Worm (Caenorhabditis elegans) whole organism, mixed stage, embryonic: ENCODE measurements around the gene C16A11.4.

Experiments
- M03D4.4 ChIP-seq: sonication (generic microtip); optimal IDR thresholded peaks from 2 replicates; lab custom pipeline; 2017; ENCODE audit warnings: mild to moderate bottlenecking, missing genetic modification characterization, missing compliant biosample characterization
- bed-3 ChIP-seq: fragments of 200-800 bp; sonication (Bioruptor generic); optimal IDR thresholded peaks from 3 replicates; lab custom pipeline; 2018; ENCODE audit warnings: mild to moderate bottlenecking, missing genetic modification characterization, moderate library complexity, missing compliant biosample characterization
- blmp-1 ChIP-seq: fragments of 150-350 bp; optimal IDR thresholded peaks from 2 replicates; lab custom pipeline; 2014; ENCODE audit warnings: missing biosample characterization, missing genetic modification characterization
- ceh-39 ChIP-seq: fragments of 150-350 bp; optimal IDR thresholded peaks from 2 replicates; lab custom pipeline; 2014; ENCODE audit warnings: missing biosample characterization, missing genetic modification characterization
- ceh-43 ChIP-seq: fragments of 200-800 bp; sonication (Bioruptor generic); optimal IDR thresholded peaks from 2 replicates; lab custom pipeline; 2018; ENCODE audit warnings: mild to moderate bottlenecking, missing genetic modification characterization, moderate library complexity, missing compliant biosample characterization
- ceh-83 ChIP-seq: fragments of 200-800 bp; sonication (Bioruptor generic); optimal IDR thresholded peaks from 2 replicates; lab custom pipeline; 2018; ENCODE audit warnings: mild to moderate bottlenecking, missing genetic modification characterization, missing compliant biosample characterization
- ces-1 ChIP-seq: fragments of 150-350 bp; optimal IDR thresholded peaks from 2 replicates; lab custom pipeline; 2014; ENCODE audit warnings: missing biosample characterization, missing genetic modification reagents, missing genetic modification characterization
- cnd-1 ChIP-seq: fragments of 200-800 bp; sonication (Bioruptor generic); optimal IDR thresholded peaks from 2 replicates; lab custom pipeline; 2018; ENCODE audit warnings: mild to moderate bottlenecking, missing genetic modification characterization, missing compliant biosample characterization
- drap-1 ChIP-seq: fragments of 200-800 bp; sonication (Bioruptor generic); optimal IDR thresholded peaks from 3 replicates; lab custom pipeline; 2018; ENCODE audit warnings: mild to moderate bottlenecking, missing genetic modification characterization, missing compliant biosample characterization
- elt-1 ChIP-seq: sonication (generic microtip); optimal IDR thresholded peaks from 2 replicates; lab custom pipeline; 2017; ENCODE audit warnings: missing genetic modification characterization, mild to moderate bottlenecking, missing compliant biosample characterization, antibody characterized with exemption, moderate library complexity, borderline replicate concordance; ENCODE audit not compliant: insufficient read depth
- elt-3 ChIP-seq: fragments of 150-350 bp; optimal IDR thresholded peaks from 2 replicates; lab custom pipeline; 2014; ENCODE audit warnings: missing biosample characterization, missing genetic modification characterization
- flh-1 ChIP-seq: fragments of 200-800 bp; sonication (Bioruptor generic); optimal IDR thresholded peaks from 2 replicates; lab custom pipeline; 2018; ENCODE audit warnings: mild to moderate bottlenecking, missing genetic modification characterization, moderate library complexity, missing compliant biosample characterization
- ham-2 ChIP-seq: fragments of 200-800 bp; sonication (Bioruptor generic); optimal IDR thresholded peaks from 2 replicates; lab custom pipeline; 2018; ENCODE audit warnings: mild to moderate bottlenecking, missing genetic modification characterization, missing compliant biosample characterization
- hlh-1 ChIP-seq: fragments of 150-350 bp; optimal IDR thresholded peaks from 2 replicates; lab custom pipeline; 2014; ENCODE audit warnings: missing biosample characterization, missing genetic modification reagents, missing genetic modification characterization
- lin-13 ChIP-seq: fragments of 150-350 bp; optimal IDR thresholded peaks from 2 replicates; lab custom pipeline; 2014; ENCODE audit warnings: missing biosample characterization, missing genetic modification characterization
- lin-32 ChIP-seq: fragments of 200-800 bp; sonication (Bioruptor generic); optimal IDR thresholded peaks from 2 replicates; lab custom pipeline; 2018; ENCODE audit warnings: mild to moderate bottlenecking, missing genetic modification characterization, missing compliant biosample characterization
- lsy-2 ChIP-seq: fragments of 150-350 bp; optimal IDR thresholded peaks from 2 replicates; lab custom pipeline; 2014; ENCODE audit warnings: missing biosample characterization, missing genetic modification characterization
- mab-5 ChIP-seq: fragments of 150-350 bp; optimal IDR thresholded peaks from 2 replicates; lab custom pipeline; 2014; ENCODE audit warnings: missing biosample characterization, missing genetic modification characterization
- mep-1 ChIP-seq: fragments of 150-350 bp; optimal IDR thresholded peaks from 2 replicates; lab custom pipeline; 2017; ENCODE audit warnings: missing biosample characterization, missing genetic modification reagents, missing genetic modification characterization, inconsistent platforms
- mls-2 ChIP-seq: sonication (generic microtip); optimal IDR thresholded peaks from 2 replicates; lab custom pipeline; 2016; ENCODE audit warnings: mild to moderate bottlenecking, missing genetic modification characterization, moderate library complexity, missing compliant biosample characterization
- nhr-12 ChIP-seq: fragments of 150-350 bp; optimal IDR thresholded peaks from 2 replicates; lab custom pipeline; 2014; ENCODE audit warnings: missing biosample characterization, missing genetic modification characterization
- nhr-237 ChIP-seq: fragments of 150-350 bp; optimal IDR thresholded peaks from 2 replicates; lab custom pipeline; 2014; ENCODE audit warnings: missing biosample characterization, missing genetic modification characterization
- nhr-28 ChIP-seq: fragments of 150-350 bp; optimal IDR thresholded peaks from 2 replicates; lab custom pipeline; 2014; ENCODE audit warnings: missing biosample characterization, missing genetic modification characterization
- nhr-76 ChIP-seq: sonication (generic microtip); optimal IDR thresholded peaks from 2 replicates; lab custom pipeline; 2017; ENCODE audit warnings: missing biosample characterization, missing genetic modification characterization
- pha-4 ChIP-seq: fragments of 150-350 bp; optimal IDR thresholded peaks from 2 replicates; lab custom pipeline; 2018; ENCODE audit warnings: missing biosample characterization, missing genetic modification reagents, missing genetic modification characterization
- sem-2 ChIP-seq: fragments of 200-800 bp; sonication (Bioruptor generic); optimal IDR thresholded peaks from 2 replicates; lab custom pipeline; 2018; ENCODE audit warnings: mild to moderate bottlenecking, missing genetic modification characterization, missing compliant biosample characterization
- sptf-1 ChIP-seq: sonication (generic microtip); optimal IDR thresholded peaks from 2 replicates; lab custom pipeline; 2017; ENCODE audit warnings: mild to moderate bottlenecking, missing genetic modification characterization, moderate library complexity, missing compliant biosample characterization
- tbx-8 ChIP-seq: fragments of 200-800 bp; sonication (Bioruptor generic); optimal IDR thresholded peaks from 2 replicates; lab custom pipeline; 2018; ENCODE audit warnings: mild to moderate bottlenecking, missing genetic modification characterization, moderate library complexity, missing compliant biosample characterization
- unc-120 ChIP-seq: sonication (generic microtip); optimal IDR thresholded peaks from 2 replicates; lab custom pipeline; 2017; ENCODE audit warnings: missing genetic modification characterization, missing compliant biosample characterization; ENCODE audit not compliant: poor library complexity, severe bottlenecking
- unc-39 ChIP-seq: fragments of 150-350 bp; optimal IDR thresholded peaks from 2 replicates; lab custom pipeline; 2014; ENCODE audit warnings: missing biosample characterization, missing genetic modification characterization
- unc-62 ChIP-seq: fragments of 150-350 bp; optimal IDR thresholded peaks from 2 replicates; lab custom pipeline; 2014; ENCODE audit warnings: missing biosample characterization, missing genetic modification reagents, missing genetic modification characterization
- zip-8 ChIP-seq: fragments of 150-350 bp; optimal IDR thresholded peaks from 2 replicates; lab custom pipeline; 2014; ENCODE audit warnings: missing biosample characterization, missing genetic modification characterization
- ztf-11 ChIP-seq: fragments of 150-350 bp; optimal IDR thresholded peaks from 2 replicates; lab custom pipeline; 2014; ENCODE audit warnings: missing biosample characterization, missing genetic modification characterization

The C16A11.4 gene

DNA sequence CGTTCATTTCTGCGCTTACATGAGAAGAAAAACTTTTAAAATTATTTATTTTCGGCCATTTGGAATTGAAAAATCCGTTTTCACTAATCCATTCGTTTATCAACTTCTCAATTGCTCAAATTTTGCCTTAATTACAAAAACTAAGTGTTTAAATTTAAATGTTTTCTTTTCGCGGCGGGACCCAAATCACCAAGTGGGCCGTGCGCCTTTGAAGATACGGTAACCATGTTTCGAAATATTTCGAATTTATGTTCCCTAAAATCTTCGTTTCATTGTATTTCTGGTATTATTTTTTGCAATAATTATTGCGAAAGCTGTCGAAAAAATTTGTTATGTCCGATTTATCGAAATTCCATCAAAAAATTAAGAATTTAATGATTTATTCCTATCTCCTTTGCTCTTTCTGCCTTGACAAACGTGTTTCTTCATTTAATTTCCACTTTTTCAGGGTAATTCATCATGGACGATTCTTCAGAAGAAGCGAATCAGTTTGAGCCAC is at the start of gene C16A11.4:
TSS of gene C16A11.4 (plus strand) at position 449 of the 499 bp plus-strand sequence.
- TF ChIP-seq mab-5 (tag; lab: Kevin White, UChicago) (no peak), unc-120 (tag; lab: Kevin White, UChicago) (no peak)

DNA sequence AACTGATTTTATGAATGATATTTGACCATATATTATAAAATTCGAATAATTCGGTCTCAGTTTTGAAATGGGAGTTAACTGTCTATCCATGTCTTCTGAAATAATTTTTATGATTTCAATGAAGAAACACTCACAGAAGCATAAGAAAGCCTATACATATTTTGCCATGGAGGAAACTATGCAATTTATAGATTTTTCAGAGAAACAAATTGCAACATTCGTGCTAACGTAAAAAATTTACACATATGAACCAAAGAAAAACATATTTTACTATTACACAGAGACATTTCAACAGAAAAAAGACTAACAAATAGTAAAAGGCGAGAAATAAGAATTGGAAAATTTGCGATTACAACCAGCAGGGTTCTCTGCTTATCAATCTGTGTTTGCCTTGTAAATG is 48.0 kb upstream of the C16A11.4 start, which contains the start of gene R03H10.7:
TSS of gene R03H10.7 (minus strand) at position 101 of the 400 bp plus-strand sequence.
- no peak for TF ChIP-seq lsy-2 (tag; lab: Kevin White, UChicago)
- no peak for TF ChIP-seq flh-1
- no peak for TF ChIP-seq lin-13 (tag; lab: Kevin White, UChicago)
- no peak for TF ChIP-seq ces-1
- TF ChIP-seq bed-3 (GFP tag; lab: Kevin White, UChicago), result no peak

DNA sequence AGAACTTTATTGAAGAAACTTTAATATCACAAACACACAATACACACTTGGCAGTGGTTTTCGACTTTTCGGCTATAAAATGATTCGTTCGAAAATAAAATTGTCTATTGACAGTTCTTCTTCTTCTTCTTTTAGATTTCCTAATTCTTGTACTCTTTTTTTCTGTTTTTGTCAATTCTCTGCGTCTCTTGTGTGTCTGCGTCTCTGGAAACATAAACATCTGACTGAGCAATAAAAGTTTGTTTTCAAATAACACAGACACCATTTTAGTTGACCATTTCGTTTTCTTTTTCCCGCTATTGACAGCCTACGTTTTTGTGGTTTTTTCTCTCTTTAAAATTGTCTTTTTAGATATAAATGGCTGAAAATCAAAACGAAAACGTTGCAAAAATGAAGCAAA is 46.9 kb upstream of the C16A11.4 start, which contains the start of gene R03H10.1:
TSS of gene R03H10.1 (plus strand) at position 352 of the 400 bp plus-strand sequence.
- TF ChIP-seq lin-32 (GFP tag; lab: Kevin White, UChicago) (no peak), unc-39 (tag; lab: Kevin White, UChicago) (no peak), hlh-1 (tag; lab: Kevin White, UChicago) (no peak), ceh-39 (tag; lab: Kevin White, UChicago) (no peak), unc-62 (GFP tag; lab: Kevin White, UChicago) (no peak), ceh-43 (GFP tag; lab: Kevin White, UChicago) (no peak), unc-120 (tag; lab: Kevin White, UChicago) (no peak), elt-3 (no peak), nhr-237 (tag; lab: Kevin White, UChicago) (no peak), tbx-8 (no peak), drap-1 (no peak), ham-2 (GFP tag; lab: Kevin White, UChicago) (no peak)
- TF ChIP-seq, all 35 proteins: peak for 0

DNA sequence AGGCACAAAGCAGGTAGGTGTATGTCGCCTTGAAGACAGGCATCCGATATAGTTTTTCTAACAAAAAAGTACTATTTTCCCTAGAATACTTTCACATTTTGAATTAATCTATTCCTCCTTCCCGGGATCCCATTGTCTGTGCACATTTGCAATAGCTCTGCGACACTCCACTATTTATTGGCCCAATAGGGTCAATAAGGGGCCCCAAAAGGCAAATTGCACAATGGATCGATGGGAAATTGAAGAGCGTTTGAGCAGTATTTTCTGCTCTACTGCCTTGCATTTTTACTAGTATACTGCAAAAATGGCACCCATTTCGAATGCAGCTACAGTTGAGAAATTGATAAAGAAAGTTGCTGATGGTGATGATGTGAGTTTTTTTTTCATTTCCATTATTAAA is 44.5 kb upstream of the C16A11.4 start, which contains the start of gene R03H10.11:
TSS of gene R03H10.11 (plus strand) at position 301 of the 400 bp plus-strand sequence.
- TF ChIP-seq cnd-1, result no peak
- TF ChIP-seq ceh-43 (GFP tag; lab: Kevin White, UChicago), result no peak
- TF ChIP-seq ceh-39 (tag; lab: Kevin White, UChicago), result no peak
- TF ChIP-seq M03D4.4 (tag; lab: Kevin White, UChicago), result no peak
- no peak for TF ChIP-seq lin-13 (tag; lab: Kevin White, UChicago)
- no peak for TF ChIP-seq zip-8 (tag; lab: Kevin White, UChicago)
- TF ChIP-seq mep-1 (tag; lab: Kevin White, UChicago), result no peak
- TF ChIP-seq nhr-28 (tag; lab: Kevin White, UChicago), result no peak
- no peak for TF ChIP-seq mls-2 (tag; lab: Kevin White, UChicago)
- no peak for TF ChIP-seq nhr-12 (tag; lab: Kevin White, UChicago)
- no peak for TF ChIP-seq elt-3
- no peak for TF ChIP-seq elt-1 (tag; lab: Kevin White, UChicago)
- TF ChIP-seq unc-120 (tag; lab: Kevin White, UChicago), result no peak
- TF ChIP-seq unc-62 (GFP tag; lab: Kevin White, UChicago), result no peak
- TF ChIP-seq pha-4, result no peak
- no peak for TF ChIP-seq nhr-76 (tag; lab: Kevin White, UChicago)
- no peak for TF ChIP-seq ztf-11 (tag; lab: Kevin White, UChicago)

DNA sequence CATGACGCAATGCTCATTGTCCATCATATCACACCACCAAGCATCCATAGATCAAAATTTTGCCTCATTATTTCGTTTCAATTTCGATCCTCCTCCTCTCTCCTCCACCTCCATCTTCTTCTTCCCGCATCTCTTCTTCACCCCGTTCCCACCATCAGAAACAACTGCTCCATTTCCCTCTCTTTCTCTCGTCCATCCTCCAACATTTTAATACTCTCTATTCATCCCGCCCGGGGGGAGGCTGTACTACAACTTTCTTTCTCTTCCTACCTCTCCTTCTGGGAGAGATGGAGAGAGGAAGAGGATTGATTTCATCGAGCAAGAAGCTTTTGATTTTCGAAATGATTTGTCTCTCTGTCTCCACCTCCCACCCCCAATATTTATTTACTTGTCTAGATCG is 42.9 kb upstream of the C16A11.4 start:
- TF ChIP-seq unc-39 (tag; lab: Kevin White, UChicago) (no peak), unc-62 (GFP tag; lab: Kevin White, UChicago) (peak; percentile 29), drap-1 (no peak), ham-2 (GFP tag; lab: Kevin White, UChicago) (no peak), cnd-1 (no peak), unc-120 (tag; lab: Kevin White, UChicago) (peak; percentile 58), lsy-2 (tag; lab: Kevin White, UChicago) (no peak), ceh-43 (GFP tag; lab: Kevin White, UChicago) (no peak), elt-3 (no peak), bed-3 (GFP tag; lab: Kevin White, UChicago) (no peak), sptf-1 (tag; lab: Kevin White, UChicago) (no peak), ceh-39 (tag; lab: Kevin White, UChicago) (no peak), sem-2 (GFP tag; lab: Kevin White, UChicago) (no peak), zip-8 (tag; lab: Kevin White, UChicago) (no peak), hlh-1 (tag; lab: Kevin White, UChicago) (peak; percentile 96), ceh-83 (no peak), mls-2 (tag; lab: Kevin White, UChicago) (no peak), blmp-1 (tag; lab: Kevin White, UChicago) (no peak)
